Worm (Caenorhabditis elegans): Measurements from ENCODE around the gene ins-35.
A peak's percentile ranks its signal among the peaks of the same experiment; 100 is the strongest.

ins-35 gene

DNA sequence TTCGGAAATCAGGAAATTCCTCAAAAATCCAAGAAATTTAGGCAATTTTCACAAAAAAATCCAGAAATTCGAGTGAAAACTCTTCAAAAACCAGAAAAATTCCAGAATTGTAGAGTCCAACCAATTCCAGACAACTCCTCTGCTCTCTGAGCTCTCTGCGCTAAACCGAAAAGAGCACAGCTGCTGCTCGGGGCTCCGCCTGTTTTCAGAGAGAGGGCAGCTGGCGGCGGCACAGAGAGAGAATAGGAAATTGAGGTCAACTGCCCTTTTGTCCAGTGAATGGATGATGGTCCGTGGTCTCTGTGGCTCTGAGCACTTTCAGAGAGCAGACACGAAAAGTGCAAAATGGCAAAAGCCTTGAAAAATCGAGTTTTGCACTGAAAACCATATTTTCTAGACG lies 33.7 kb downstream of the ins-35 start:
- TF ChIP-seq sma-3 (GFP tag; optimal IDR thresholded peaks at IDR 0.05) (no peak), ZK546.5 (tag; optimal IDR thresholded peaks at IDR 0.05) (no peak), lin-39 (tag; optimal IDR thresholded peaks at IDR 0.05) (no peak), ztf-11 (tag; optimal IDR thresholded peaks at IDR 0.05) (no peak), sma-9 (GFP tag; optimal IDR thresholded peaks at IDR 0.05) (no peak), sma-9 (tag; optimal IDR thresholded peaks at IDR 0.05) (no peak), ceh-16 (tag; optimal IDR thresholded peaks at IDR 0.05) (no peak), unc-39 (tag; optimal IDR thresholded peaks at IDR 0.05) (no peak), Y55F3AM.14 (GFP tag; optimal IDR thresholded peaks at IDR 0.05) (no peak), nhr-21 (tag; optimal IDR thresholded peaks at IDR 0.05) (no peak), mbf-1 (tag; optimal IDR thresholded peaks at IDR 0.05) (no peak), ztf-1 (GFP tag; conservative IDR thresholded peaks at IDR 0.05) (no peak), elt-1 (tag; optimal IDR thresholded peaks at IDR 0.05) (no peak), mab-5 (tag; optimal IDR thresholded peaks at IDR 0.05) (no peak), elt-3 (tag; optimal IDR thresholded peaks at IDR 0.05) (no peak), zag-1 (tag; optimal IDR thresholded peaks at IDR 0.05) (no peak), nhr-10 (tag; optimal IDR thresholded peaks at IDR 0.05) (no peak), skn-1 (tag; optimal IDR thresholded peaks at IDR 0.05) (no peak)

DNA sequence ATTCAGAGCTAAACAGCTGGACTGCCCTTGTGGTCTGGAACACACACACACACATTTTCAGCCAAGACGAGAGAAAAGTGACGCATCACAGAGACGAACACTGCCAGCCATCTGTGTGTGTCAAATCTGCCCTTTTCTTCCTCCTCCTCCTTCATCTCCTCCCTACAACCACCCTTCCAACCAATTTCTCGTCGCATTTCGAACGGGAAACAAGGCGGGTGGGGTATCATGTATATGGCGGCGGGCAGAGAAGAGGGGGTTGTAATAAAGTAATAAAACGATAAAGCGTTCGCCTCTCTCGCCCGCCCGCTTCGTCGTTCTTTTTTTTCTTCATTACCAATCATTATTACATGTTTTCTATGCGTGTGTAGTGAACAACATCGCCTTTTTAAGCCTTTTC lies 34.9 kb downstream of the ins-35 start:
- TF ChIP-seq nhr-25 (tag; optimal IDR thresholded peaks at IDR 0.05) (no peak), nhr-6 (tag; optimal IDR thresholded peaks at IDR 0.05) (no peak), unc-39 (tag; optimal IDR thresholded peaks at IDR 0.05) (no peak), R02D3.7 (tag; optimal IDR thresholded peaks at IDR 0.05) (no peak), lsy-2 (tag; optimal IDR thresholded peaks at IDR 0.05) (no peak), sem-4 (tag; optimal IDR thresholded peaks at IDR 0.05) (no peak), ZK546.5 (tag; optimal IDR thresholded peaks at IDR 0.05) (no peak), snpc-4 (tag; optimal IDR thresholded peaks at IDR 0.05) (no peak), nhr-12 (tag; optimal IDR thresholded peaks at IDR 0.05) (no peak), lin-11 (tag; optimal IDR thresholded peaks at IDR 0.05) (no peak), C34F6.9 (tag; optimal IDR thresholded peaks at IDR 0.05) (no peak), ztf-4 (tag; optimal IDR thresholded peaks at IDR 0.05) (no peak), ama-1 (optimal IDR thresholded peaks at IDR 0.05) (no peak), nhr-21 (tag; optimal IDR thresholded peaks at IDR 0.05) (no peak), ceh-16 (tag; optimal IDR thresholded peaks at IDR 0.05) (no peak), zag-1 (tag; optimal IDR thresholded peaks at IDR 0.05) (no peak)

DNA sequence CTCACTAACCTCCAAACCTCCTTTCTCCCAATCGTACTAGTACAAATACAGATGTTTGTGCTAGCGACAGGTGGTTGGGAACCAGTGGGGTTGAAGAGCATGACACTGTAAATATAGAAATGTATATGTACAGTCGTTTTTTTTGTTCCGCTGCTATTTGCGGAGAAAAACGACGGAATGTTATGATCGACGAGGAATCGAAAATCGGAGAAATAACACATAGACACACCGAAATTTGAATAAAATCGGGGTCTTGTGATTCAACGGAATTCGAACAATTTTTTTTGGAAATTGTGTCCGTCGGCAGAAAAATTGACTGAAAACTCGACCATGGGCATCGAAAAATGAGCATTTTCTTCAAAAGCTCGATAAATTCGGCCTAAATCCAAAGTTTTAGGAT lies 36.3 kb downstream of the ins-35 start, which contains the start of gene F53H2.3:
Gene F53H2.3, minus strand, starts transcription at position 101 of the 400 bp plus-strand sequence.
- TF ChIP-seq nhr-77 (tag; optimal IDR thresholded peaks at IDR 0.05) (no peak), nhr-129 (tag; optimal IDR thresholded peaks at IDR 0.05) (no peak), unc-55 (GFP tag; optimal IDR thresholded peaks at IDR 0.05) (no peak), ztf-11 (tag; optimal IDR thresholded peaks at IDR 0.05) (no peak)

DNA sequence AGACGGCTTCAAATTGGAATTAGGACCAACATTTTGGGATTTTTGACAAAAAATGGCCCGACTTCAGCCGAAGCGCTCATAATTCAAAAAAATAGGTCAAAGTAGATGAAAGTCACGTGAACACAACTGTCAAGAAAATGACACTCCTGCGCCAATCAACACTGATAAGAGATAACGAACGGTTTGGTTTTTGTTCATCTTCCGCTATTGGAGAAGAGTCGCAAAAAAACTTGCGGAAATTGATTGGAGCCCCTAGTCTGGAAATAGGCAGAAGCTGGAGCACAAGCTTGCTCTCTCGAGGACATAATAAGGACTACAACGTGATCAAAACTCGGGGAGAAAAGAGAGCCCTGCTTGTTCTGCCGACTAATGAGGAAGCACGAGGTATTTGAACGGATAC lies 36.9 kb downstream of the ins-35 start:
- no peak for TF ChIP-seq alr-1 (tag; optimal IDR thresholded peaks at IDR 0.05)
- TF ChIP-seq zag-1 (tag; optimal IDR thresholded peaks at IDR 0.05): no peak
- TF ChIP-seq nhr-237 (tag; optimal IDR thresholded peaks at IDR 0.05): no peak
- TF ChIP-seq R02D3.7 (tag; optimal IDR thresholded peaks at IDR 0.05): no peak
- no peak for TF ChIP-seq nhr-10 (tag; optimal IDR thresholded peaks at IDR 0.05)
- TF ChIP-seq lin-39 (tag; optimal IDR thresholded peaks at IDR 0.05): no peak
- TF ChIP-seq C34F6.9 (tag; optimal IDR thresholded peaks at IDR 0.05): no peak
- no peak for TF ChIP-seq mab-5 (tag; optimal IDR thresholded peaks at IDR 0.05)
- TF ChIP-seq ama-1 (optimal IDR thresholded peaks at IDR 0.05): no peak
- no peak for TF ChIP-seq skn-1 (tag; optimal IDR thresholded peaks at IDR 0.05)
- no peak for TF ChIP-seq ZK546.5 (tag; optimal IDR thresholded peaks at IDR 0.05)
- no peak for TF ChIP-seq unc-62 (GFP tag; optimal IDR thresholded peaks at IDR 0.05)
- no peak for TF ChIP-seq lsy-2 (tag; optimal IDR thresholded peaks at IDR 0.05)
- TF ChIP-seq sma-3 (GFP tag; optimal IDR thresholded peaks at IDR 0.05): peak; percentile 28
- no peak for TF ChIP-seq nhr-129 (tag; optimal IDR thresholded peaks at IDR 0.05)
- no peak for TF ChIP-seq F13H6.1 (tag; optimal IDR thresholded peaks at IDR 0.05)
- TF ChIP-seq ceh-16 (tag; optimal IDR thresholded peaks at IDR 0.05): no peak
- TF ChIP-seq Y55F3AM.14 (GFP tag; optimal IDR thresholded peaks at IDR 0.05): no peak
- TF ChIP-seq nhr-77 (tag; optimal IDR thresholded peaks at IDR 0.05): no peak
- no peak for TF ChIP-seq mbf-1 (tag; optimal IDR thresholded peaks at IDR 0.05)
- TF ChIP-seq lin-11 (tag; optimal IDR thresholded peaks at IDR 0.05): no peak
- peak; percentile 72 for TF ChIP-seq sma-9 (GFP tag; optimal IDR thresholded peaks at IDR 0.05)
- TF ChIP-seq sma-9 (tag; optimal IDR thresholded peaks at IDR 0.05): no peak
- peak; percentile 84 for TF ChIP-seq fos-1 (tag; optimal IDR thresholded peaks at IDR 0.05)
- TF ChIP-seq egl-27 (tag; optimal IDR thresholded peaks at IDR 0.05): no peak
- peak; percentile 28 for TF ChIP-seq nhr-21 (tag; optimal IDR thresholded peaks at IDR 0.05)
- no peak for TF ChIP-seq snpc-4 (tag; optimal IDR thresholded peaks at IDR 0.05)
- no peak for TF ChIP-seq nhr-11 (tag; optimal IDR thresholded peaks at IDR 0.05)
- no peak for TF ChIP-seq crh-2 (tag; optimal IDR thresholded peaks at IDR 0.05)

Measured in whole organism, L2 larva.